Worm (Caenorhabditis elegans): ENCODE measurements around the gene manf-1.

DNA sequence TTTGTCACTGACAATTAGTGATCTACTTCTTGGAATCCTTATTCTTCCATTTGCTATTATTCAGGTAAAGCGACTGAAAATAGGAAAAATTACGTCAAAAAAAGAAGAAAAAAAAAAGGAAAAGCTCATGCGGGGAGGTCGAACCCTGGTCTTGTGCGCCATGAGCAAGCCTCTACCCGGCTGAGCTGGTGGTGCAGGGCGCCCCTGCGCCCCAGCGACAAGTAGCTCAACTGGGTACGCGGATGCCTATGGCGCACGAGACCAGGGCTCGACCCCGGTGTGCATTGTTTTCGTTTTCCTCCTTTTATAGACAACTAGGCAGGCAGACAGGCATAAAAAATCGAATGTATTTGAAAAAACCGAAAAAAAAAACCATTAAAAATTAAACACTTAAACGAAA, 32.0 kb upstream of the manf-1 start:
- TF ChIP-seq mdl-1 (tag; optimal IDR thresholded peaks at IDR 0.05) (no peak), nhr-12 (tag; optimal IDR thresholded peaks at IDR 0.05) (no peak), unc-62 (GFP tag; optimal IDR thresholded peaks at IDR 0.05) (no peak), ztf-1 (GFP tag; conservative IDR thresholded peaks at IDR 0.05) (no peak), nhr-77 (tag; optimal IDR thresholded peaks at IDR 0.05) (no peak), unc-55 (GFP tag; optimal IDR thresholded peaks at IDR 0.05) (no peak), ztf-11 (tag; optimal IDR thresholded peaks at IDR 0.05) (no peak), dmd-4 (tag; optimal IDR thresholded peaks at IDR 0.05) (no peak)

Data from whole organism, L2 larva.